Fruit fly (Drosophila melanogaster) whole organism, embryonic: Measurements from ENCODE around the gene Mfe2.

Experiments
- CG10979 ChIP-seq: fragments of 200-800 bp; sonication (Bioruptor generic); optimal IDR thresholded peaks from 2 replicates; lab custom pipeline; 2018; ENCODE audit warnings: missing biosample characterization, mild to moderate bottlenecking, missing genetic modification characterization, moderate library complexity
- CG12219 ChIP-seq: fragments of 200-800 bp; sonication (Bioruptor generic); optimal IDR thresholded peaks from 3 replicates; lab custom pipeline; 2018; ENCODE audit warnings: missing biosample characterization, mild to moderate bottlenecking, missing genetic modification characterization
- CG14667 ChIP-seq: fragments of 200-800 bp; sonication (Bioruptor generic); IDR thresholded peaks from 2 replicates; pipeline ENCODE4 v1.3.6; 2022; ENCODE audit warnings: missing biosample characterization, missing genetic modification characterization
- CG14965 ChIP-seq: fragments of 200-800 bp; sonication (Bioruptor generic); optimal IDR thresholded peaks from 2 replicates; lab custom pipeline; 2016; ENCODE audit warnings: missing biosample characterization, missing genetic modification characterization, borderline replicate concordance
- CG16813 ChIP-seq: fragments of 200-800 bp; sonication (Bioruptor generic); IDR thresholded peaks from 3 replicates; pipeline ENCODE4 v1.3.6; 2022; ENCODE audit warnings: missing biosample characterization, missing genetic modification characterization; ENCODE audit not compliant: partially characterized antibody
- CG16815 ChIP-seq: fragments of 200-800 bp; sonication (Bioruptor generic); optimal IDR thresholded peaks from 3 replicates; lab custom pipeline; 2017; ENCODE audit warnings: missing biosample characterization, mild to moderate bottlenecking, missing genetic modification characterization
- CG17385 ChIP-seq: fragments of 200-800 bp; sonication (Bioruptor generic); optimal IDR thresholded peaks from 3 replicates; lab custom pipeline; 2018; ENCODE audit warnings: missing biosample characterization, mild to moderate bottlenecking, missing genetic modification characterization
- CG17829 ChIP-seq: fragments of 200-800 bp; optimal IDR thresholded peaks from 2 replicates; lab custom pipeline; 2019; ENCODE audit warnings: missing biosample characterization, mild to moderate bottlenecking, missing genetic modification characterization, moderate library complexity
- CG18011 ChIP-seq: fragments of 200-800 bp; sonication (Bioruptor generic); optimal IDR thresholded peaks from 2 replicates; lab custom pipeline; 2017; ENCODE audit warnings: missing biosample characterization, missing genetic modification characterization, mild to moderate bottlenecking, moderate library complexity, missing genotype
- CG1832 ChIP-seq: fragments of 200-800 bp; sonication (Bioruptor generic); optimal IDR thresholded peaks from 2 replicates; lab custom pipeline; 2017; ENCODE audit warnings: missing biosample characterization, mild to moderate bottlenecking, missing genetic modification characterization, inconsistent platforms
- CG18476 ChIP-seq: fragments of 200-800 bp; sonication (Bioruptor generic); optimal IDR thresholded peaks from 2 replicates; lab custom pipeline; 2016; ENCODE audit warnings: missing biosample characterization, mild to moderate bottlenecking, missing genetic modification characterization
- CG18764 ChIP-seq: fragments of 200-800 bp; sonication (Bioruptor generic); optimal IDR thresholded peaks from 3 replicates; lab custom pipeline; 2016; ENCODE audit warnings: missing biosample characterization, missing genetic modification characterization
- CG31388 ChIP-seq: fragments of 200-800 bp; sonication (Bioruptor generic); optimal IDR thresholded peaks from 2 replicates; lab custom pipeline; 2016; ENCODE audit warnings: missing biosample characterization, missing genetic modification characterization
- CG4328 ChIP-seq: fragments of 200-800 bp; sonication (Bioruptor generic); optimal IDR thresholded peaks from 3 replicates; lab custom pipeline; 2017; ENCODE audit warnings: missing biosample characterization, missing genetic modification reagents, missing genetic modification characterization
- CG7271 ChIP-seq: fragments of 200-800 bp; sonication (Bioruptor generic); optimal IDR thresholded peaks from 2 replicates; lab custom pipeline; 2018; ENCODE audit warnings: missing biosample characterization, mild to moderate bottlenecking, missing genetic modification characterization, moderate library complexity
- CG9215 ChIP-seq: fragments of 200-800 bp; sonication (Bioruptor generic); IDR thresholded peaks from 2 replicates; pipeline ENCODE4 v1.3.6; 2022; ENCODE audit warnings: missing biosample characterization, missing genetic modification characterization
- Dad ChIP-seq: fragments of 200-800 bp; sonication (Bioruptor generic); optimal IDR thresholded peaks from 3 replicates; lab custom pipeline; 2016; ENCODE audit warnings: missing biosample characterization, missing genetic modification characterization
- Dip2 ChIP-seq: fragments of 200-800 bp; sonication (Bioruptor generic); IDR thresholded peaks from 2 replicates; pipeline ENCODE4 v1.3.6; 2022; ENCODE audit warnings: missing biosample characterization, missing genetic modification characterization
- Elba2 ChIP-seq: fragments of 200-800 bp; sonication (Bioruptor generic); optimal IDR thresholded peaks from 3 replicates; lab custom pipeline; 2016; ENCODE audit warnings: missing biosample characterization, missing genetic modification characterization
- Fer1 ChIP-seq: fragments of 200-800 bp; sonication (Bioruptor generic); optimal IDR thresholded peaks from 2 replicates; lab custom pipeline; 2017; ENCODE audit warnings: missing biosample characterization, mild to moderate bottlenecking, missing genetic modification characterization
- Hmr ChIP-seq: fragments of 200-800 bp; sonication (Bioruptor generic); optimal IDR thresholded peaks from 3 replicates; lab custom pipeline; 2017; ENCODE audit warnings: mild to moderate bottlenecking, missing biosample characterization, missing genetic modification reagents, missing genetic modification characterization
- Hr39 ChIP-seq: fragments of >200 bp; optimal IDR thresholded peaks from 2 replicates; lab custom pipeline; 2017
- Opbp ChIP-seq: fragments of 200-800 bp; sonication (Bioruptor generic); IDR thresholded peaks from 3 replicates; pipeline ENCODE4 v1.3.6; 2022; ENCODE audit warnings: missing biosample characterization, missing genetic modification characterization; ENCODE audit not compliant: partially characterized antibody
- Optix ChIP-seq: fragments of 200-800 bp; sonication (Bioruptor generic); IDR thresholded peaks from 3 replicates; pipeline ENCODE4 v1.3.6; 2022; ENCODE audit warnings: missing biosample characterization, missing genetic modification characterization
- Sry-β ChIP-seq: fragments of 200-800 bp; sonication (Bioruptor generic); optimal IDR thresholded peaks from 2 replicates; lab custom pipeline; 2018; ENCODE audit warnings: missing biosample characterization, mild to moderate bottlenecking, missing genetic modification characterization, moderate library complexity
- Stat92E ChIP-seq, 3 experiments: fragments of >200 bp in 2 of 3; fragments of 200-800 bp in 1 of 3; sonication (Bioruptor generic) in 1 of 3; optimal IDR thresholded peaks; 2 replicates each; lab custom pipeline; 2017 to 2019; ENCODE audit warnings: missing biosample characterization in 3 of 3, missing genetic modification characterization in 3 of 3, mild to moderate bottlenecking in 1 of 3, moderate library complexity in 1 of 3
- Taf1 ChIP-seq: fragments of 200-800 bp; sonication (Bioruptor generic); IDR thresholded peaks from 2 replicates; pipeline ENCODE4 v1.3.6; 2022; ENCODE audit warnings: missing biosample characterization, missing genetic modification characterization
- abd-A ChIP-seq: fragments of 200-800 bp; sonication (Bioruptor generic); optimal IDR thresholded peaks from 3 replicates; lab custom pipeline; 2019; ENCODE audit warnings: missing biosample characterization, mild to moderate bottlenecking, missing genetic modification characterization, moderate library complexity
- bbx ChIP-seq: fragments of 200-800 bp; sonication (Bioruptor generic); IDR thresholded peaks from 2 replicates; pipeline ENCODE4 v1.3.6; 2022; ENCODE audit warnings: missing biosample characterization, missing genetic modification characterization; ENCODE audit not compliant: partially characterized antibody
- chm ChIP-seq: fragments of 200-800 bp; sonication (Bioruptor generic); IDR thresholded peaks from 2 replicates; pipeline ENCODE4 v1.3.6; 2022; ENCODE audit warnings: missing biosample characterization, missing genetic modification characterization
- dm ChIP-seq: fragments of 200-800 bp; sonication (Bioruptor generic); optimal IDR thresholded peaks from 3 replicates; lab custom pipeline; 2016; ENCODE audit warnings: missing biosample characterization, missing genetic modification characterization
- fd102C ChIP-seq: fragments of 200-800 bp; sonication (Bioruptor generic); optimal IDR thresholded peaks from 2 replicates; lab custom pipeline; 2018; ENCODE audit warnings: missing biosample characterization, mild to moderate bottlenecking, missing genetic modification characterization, moderate library complexity
- fd3F ChIP-seq: fragments of 200-800 bp; sonication (Bioruptor generic); optimal IDR thresholded peaks from 2 replicates; lab custom pipeline; 2018; ENCODE audit warnings: missing biosample characterization, mild to moderate bottlenecking, missing genetic modification characterization, moderate library complexity
- fu2 ChIP-seq: fragments of 200-800 bp; sonication (Bioruptor generic); optimal IDR thresholded peaks from 2 replicates; lab custom pipeline; 2016; ENCODE audit warnings: missing biosample characterization, missing genetic modification characterization
- her ChIP-seq: fragments of 200-800 bp; sonication (Bioruptor generic); optimal IDR thresholded peaks from 2 replicates; lab custom pipeline; 2016; ENCODE audit warnings: missing biosample characterization, missing genetic modification characterization
- inv ChIP-seq: fragments of 200-800 bp; sonication (Bioruptor generic); IDR thresholded peaks from 2 replicates; pipeline ENCODE4 v1.3.6; 2022; ENCODE audit warnings: missing biosample characterization, missing genetic modification characterization; ENCODE audit not compliant: partially characterized antibody
- jumu ChIP-seq: fragments of 200-800 bp; sonication (Bioruptor generic); optimal IDR thresholded peaks from 3 replicates; lab custom pipeline; 2016; ENCODE audit warnings: missing biosample characterization, missing genetic modification characterization
- knrl ChIP-seq: fragments of 200-800 bp; sonication (Bioruptor generic); IDR thresholded peaks from 3 replicates; pipeline ENCODE4 v1.3.6; 2022; ENCODE audit warnings: missing biosample characterization, missing genetic modification characterization; ENCODE audit not compliant: partially characterized antibody
- lab ChIP-seq: fragments of 200-800 bp; sonication (Bioruptor generic); optimal IDR thresholded peaks from 3 replicates; lab custom pipeline; 2017; ENCODE audit warnings: missing biosample characterization, missing genetic modification characterization, mild to moderate bottlenecking, moderate library complexity, missing genetic modification reagents
- mirr ChIP-seq: fragments of 200-800 bp; sonication (Bioruptor generic); optimal IDR thresholded peaks from 3 replicates; lab custom pipeline; 2018; ENCODE audit warnings: missing biosample characterization, mild to moderate bottlenecking, missing genetic modification characterization
- nerfin-2 ChIP-seq: fragments of 200-800 bp; sonication (Bioruptor generic); IDR thresholded peaks from 2 replicates; pipeline ENCODE4 v1.3.6; 2022; ENCODE audit warnings: missing biosample characterization, missing genetic modification characterization; ENCODE audit not compliant: partially characterized antibody
- pho ChIP-seq: fragments of 200-800 bp; sonication (Bioruptor generic); optimal IDR thresholded peaks from 2 replicates; lab custom pipeline; 2016; ENCODE audit warnings: missing biosample characterization, missing genetic modification characterization
- phol ChIP-seq: fragments of 200-800 bp; sonication (Bioruptor generic); optimal IDR thresholded peaks from 3 replicates; lab custom pipeline; 2018; ENCODE audit warnings: missing biosample characterization, mild to moderate bottlenecking, missing genetic modification characterization, moderate library complexity
- pita ChIP-seq: fragments of 200-800 bp; sonication (Bioruptor generic); optimal IDR thresholded peaks from 2 replicates; lab custom pipeline; 2017; ENCODE audit warnings: missing biosample characterization, mild to moderate bottlenecking, missing genetic modification characterization
- repo ChIP-seq: fragments of 200-800 bp; sonication (Bioruptor generic); optimal IDR thresholded peaks from 2 replicates; lab custom pipeline; 2016; ENCODE audit warnings: missing biosample characterization, missing genetic modification characterization
- rib ChIP-seq: fragments of 200-800 bp; sonication (Bioruptor generic); IDR thresholded peaks from 2 replicates; pipeline ENCODE4 v1.3.6; 2022; ENCODE audit warnings: missing biosample characterization, missing genetic modification characterization
- sc ChIP-seq, 3 experiments: fragments of >200 bp in 2 of 3; fragments of 200-800 bp in 1 of 3; sonication (Bioruptor generic) in 1 of 3; optimal IDR thresholded peaks; 2 replicates in 2 of 3; 3 replicates in 1 of 3; lab custom pipeline; 2017; ENCODE audit warnings: mild to moderate bottlenecking in 1 of 3, missing biosample characterization in 1 of 3, missing genetic modification characterization in 1 of 3, missing genetic modification reagents in 1 of 3
- trem ChIP-seq: fragments of 200-800 bp; optimal IDR thresholded peaks from 3 replicates; lab custom pipeline; 2019; ENCODE audit warnings: missing biosample characterization, mild to moderate bottlenecking, missing genetic modification characterization, moderate library complexity
- unc-4 ChIP-seq: fragments of 200-800 bp; sonication (Bioruptor generic); IDR thresholded peaks from 2 replicates; pipeline ENCODE4 v1.3.6; 2022; ENCODE audit warnings: missing biosample characterization, missing genetic modification characterization; ENCODE audit not compliant: partially characterized antibody

Gene Mfe2

DNA sequence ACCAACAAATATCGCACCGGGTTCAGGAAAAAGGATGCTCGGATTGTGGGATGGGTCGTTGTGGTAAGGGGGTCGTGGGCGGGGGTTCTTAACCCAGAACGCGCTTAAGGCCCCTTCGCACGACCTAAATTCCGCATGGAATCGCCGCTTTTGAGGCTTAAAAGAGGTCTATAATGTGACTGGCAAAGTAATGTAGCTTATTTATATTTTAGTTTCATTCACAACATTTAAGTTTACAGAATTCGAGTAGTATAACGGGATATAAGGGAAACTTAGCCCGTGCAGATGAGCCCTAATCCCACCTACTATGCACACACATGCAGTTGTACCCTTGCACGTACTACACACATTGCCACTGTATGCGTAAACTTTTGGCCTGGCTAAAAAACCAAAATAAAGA lies 8.0 kb downstream of the Mfe2 start (continued):
- TF ChIP-seq Opbp (GFP tag; lab: Robert Waterston, UW): no peak
- peak in 1 of 3 experiments; percentile 61 for TF ChIP-seq Stat92E (GFP tag; optimal IDR thresholded peaks at IDR 0.05; lab: Kevin White, UChicago)
- peak; percentile 72 for TF ChIP-seq fd3F
- peak; percentile 32 for TF ChIP-seq Sry-β (GFP tag; lab: Kevin White, UChicago)
- peak; percentile 5 for TF ChIP-seq Dad (GFP tag; lab: Kevin White, UChicago)
- no peak for TF ChIP-seq knrl (GFP tag; lab: Robert Waterston, UW)
- TF ChIP-seq CG14965 (GFP tag; lab: Kevin White, UChicago): no peak
- no peak for TF ChIP-seq bbx (GFP tag; lab: Robert Waterston, UW)
- TF ChIP-seq pita: no peak
- TF ChIP-seq rib (GFP tag; lab: Robert Waterston, UW): 0 out of 2 replicates have a peak, but pooled peaks have one; percentile 9
- peak; percentile 85 for TF ChIP-seq trem (tag; lab: Kevin White, UChicago)
- TF ChIP-seq CG10979 (tag; lab: Kevin White, UChicago): peak; percentile 91
- TF ChIP-seq Elba2 (GFP tag; lab: Kevin White, UChicago): peak; percentile 20
- no peak for TF ChIP-seq nerfin-2
- peak; percentile 16 for TF ChIP-seq her
- TF ChIP-seq CG16815 (GFP tag; lab: Kevin White, UChicago): peak; percentile 70
- TF ChIP-seq CG7271 (tag; lab: Kevin White, UChicago): peak; percentile 61
- peak; percentile 65; the same call in 1 of the 2 replicates for TF ChIP-seq CG14667 (GFP tag; lab: Robert Waterston, UW)
- peak; percentile 34 for TF ChIP-seq CG18476 (GFP tag; lab: Kevin White, UChicago)
- no peak for TF ChIP-seq sc (optimal IDR thresholded peaks at IDR 0.05; lab: Kevin White, UChicago)
- peak; percentile 68 for TF ChIP-seq sc (GFP tag; optimal IDR thresholded peaks at IDR 0.05; lab: Kevin White, UChicago)
- peak; percentile 76 for TF ChIP-seq Optix
- TF ChIP-seq Taf1 (GFP tag; lab: Robert Waterston, UW): peak; percentile 56; the same call in 1 of the 2 replicates
- no peak for TF ChIP-seq Hr39 (lab: Kevin White, UChicago)
- peak; percentile 51 for TF ChIP-seq CG9215 (GFP tag; lab: Robert Waterston, UW)
- TF ChIP-seq mirr (GFP tag; lab: Kevin White, UChicago): peak; percentile 71
- peak; percentile 93 for TF ChIP-seq chm
- TF ChIP-seq CG1832 (GFP tag; lab: Kevin White, UChicago): no peak
- peak; percentile 83 for TF ChIP-seq CG17385 (GFP tag; lab: Kevin White, UChicago)
- TF ChIP-seq CG31388: no peak
- no peak for TF ChIP-seq CG16813 (GFP tag; lab: Robert Waterston, UW)
- TF ChIP-seq CG18011 (GFP tag; lab: Kevin White, UChicago): peak; percentile 51
- peak; percentile 87 for TF ChIP-seq Fer1 (GFP tag; lab: Kevin White, UChicago)
- TF ChIP-seq CG12219 (GFP tag; lab: Kevin White, UChicago): peak; percentile 87
- peak; percentile 92 for TF ChIP-seq CG17829 (tag; lab: Kevin White, UChicago)
- peak; percentile 91 for TF ChIP-seq CG4328
- TF ChIP-seq abd-A (tag; lab: Kevin White, UChicago): no peak
- TF ChIP-seq repo (GFP tag; lab: Kevin White, UChicago): peak; percentile 60
- peak; percentile 83 for TF ChIP-seq Hmr
- TF ChIP-seq unc-4 (GFP tag; lab: Robert Waterston, UW): no peak
- TF ChIP-seq Dip2 (GFP tag; lab: Robert Waterston, UW): no peak
- no peak for TF ChIP-seq pho
- TF ChIP-seq dm (GFP tag; lab: Kevin White, UChicago): no peak
- TF ChIP-seq inv: no peak
- peak; percentile 87 for TF ChIP-seq lab (GFP tag; lab: Kevin White, UChicago)
- peak; percentile 10 for TF ChIP-seq jumu
- TF ChIP-seq CG18764 (GFP tag; lab: Kevin White, UChicago): peak; percentile 97
- TF ChIP-seq phol (tag; lab: Kevin White, UChicago): peak; percentile 85
- TF ChIP-seq fd102C (GFP tag; lab: Kevin White, UChicago): peak; percentile 79
- no peak for TF ChIP-seq fu2 (GFP tag; lab: Kevin White, UChicago)
